Worm (Caenorhabditis elegans): ENCODE results near the gene rpoa-49.

DNA sequence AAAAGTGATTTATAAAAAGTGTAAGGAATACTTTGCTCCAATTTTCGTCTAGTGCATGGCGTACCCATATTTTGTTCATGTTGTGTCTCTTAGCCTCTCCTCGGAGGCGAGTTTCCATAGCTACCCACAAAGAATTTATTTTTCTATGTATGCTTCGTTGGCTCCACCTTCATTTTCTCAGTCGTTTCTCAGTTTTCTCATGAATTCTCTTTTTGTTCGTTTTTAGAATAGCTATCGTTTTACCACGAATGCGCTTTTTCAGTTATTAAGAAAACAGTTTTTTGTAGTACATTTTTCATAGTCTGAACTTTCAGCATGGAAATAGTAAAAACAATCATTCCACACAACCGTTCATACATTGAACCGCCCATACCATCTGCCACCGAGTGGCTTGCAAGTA, 38.5 kb upstream of the rpoa-49 start, which contains the start of gene osta-1:
- TF ChIP-seq chd-7 (tag; optimal IDR thresholded peaks at IDR 0.05) (no peak), ZK185.1 (tag; optimal IDR thresholded peaks at IDR 0.05; ENCODE audit: poor library complexity, severe bottlenecking) (no peak), ceh-100 (GFP tag; IDR thresholded peaks at IDR 0.05) (no peak), pha-4 (tag; optimal IDR thresholded peaks at IDR 0.05) (no peak), tbp1 (GFP tag; optimal IDR thresholded peaks at IDR 0.05) (no peak), ekl-4 (GFP tag; IDR thresholded peaks at IDR 0.05) (no peak), dpff-1 (tag; optimal IDR thresholded peaks at IDR 0.05) (no peak), ceh-27 (GFP tag; optimal IDR thresholded peaks at IDR 0.05) (no peak), die-1 (tag; optimal IDR thresholded peaks at IDR 0.05) (no peak), let-526 (GFP tag; IDR thresholded peaks at IDR 0.05) (no peak), lin-26 (GFP tag; IDR thresholded peaks at IDR 0.05) (no peak), akir-1 (GFP tag; optimal IDR thresholded peaks at IDR 0.05) (no peak), rpc-1 (optimal IDR thresholded peaks at IDR 0.05) (no peak), rpc-1 (tag; optimal IDR thresholded peaks at IDR 0.05) (no peak), snpc-1.3 (tag; optimal IDR thresholded peaks at IDR 0.05; ENCODE audit: insufficient read depth) (no peak)

Measured in whole organism, young adult.